Fruit fly (Drosophila melanogaster): Measurements from ENCODE around the gene CG43220.

CG43220 gene

DNA sequence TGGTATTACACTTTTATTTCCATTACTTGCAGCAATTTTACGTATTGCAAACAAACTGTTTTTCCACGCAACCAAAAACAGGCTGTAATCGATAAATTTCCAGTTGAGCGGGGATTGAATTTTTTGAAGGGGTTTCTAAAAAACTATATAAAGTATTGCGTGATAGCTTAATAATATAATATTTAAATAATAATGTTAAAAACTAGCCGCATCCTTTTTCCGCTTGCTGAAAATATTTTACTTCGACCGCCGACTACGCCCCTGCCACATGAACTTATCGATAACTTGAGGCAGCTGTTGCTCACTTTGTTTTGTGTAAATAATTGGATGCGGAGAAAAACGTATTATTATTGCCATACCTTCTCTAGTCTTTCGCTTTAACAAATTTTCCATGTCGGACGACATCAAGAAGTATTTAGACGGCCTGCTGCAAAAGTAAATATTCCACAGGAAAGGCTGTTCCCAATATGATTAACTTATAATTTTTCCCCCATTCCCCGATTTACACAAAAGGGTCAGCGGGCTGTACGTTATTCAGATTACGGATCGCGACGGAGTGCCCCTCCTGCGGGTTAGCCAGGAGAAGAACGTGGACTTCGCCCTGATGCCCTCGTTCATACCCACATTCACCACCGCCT, 5.3 kb upstream of the CG43220 start, which contains the start of the genes fws and Lamtor3:
Gene fws, minus strand, starts transcription at position 87 of the 638 bp plus-strand sequence.
Gene Lamtor3, plus strand, starts transcription at position 289 of the 638 bp plus-strand sequence.
- peak; percentile 97 for TF ChIP-seq CG31627 (GFP tag; optimal IDR thresholded peaks at IDR 0.05)
- peak; percentile 97 for TF ChIP-seq pdm3 (GFP tag; optimal IDR thresholded peaks at IDR 0.05)
- TF ChIP-seq topi (GFP tag; optimal IDR thresholded peaks at IDR 0.05) = peak; percentile 98
- peak; percentile 97 for TF ChIP-seq dsx (GFP tag; optimal IDR thresholded peaks at IDR 0.05; ENCODE audit: poor library complexity, severe bottlenecking)
- TF ChIP-seq Eip75B (GFP tag; optimal IDR thresholded peaks at IDR 0.05) = peak; percentile 94
- peak; percentile 98 for TF ChIP-seq lz (GFP tag; optimal IDR thresholded peaks at IDR 0.05)
- peak; percentile 100 for TF ChIP-seq CG32006 (GFP tag; optimal IDR thresholded peaks at IDR 0.05)
- TF ChIP-seq Eip93F (GFP tag; optimal IDR thresholded peaks at IDR 0.05) = peak; percentile 89
- peak; percentile 98 for TF ChIP-seq Hr4 (GFP tag; optimal IDR thresholded peaks at IDR 0.05)
- TF ChIP-seq Sox14 (GFP tag; optimal IDR thresholded peaks at IDR 0.05) = peak; percentile 98
- TF ChIP-seq OdsH (GFP tag; optimal IDR thresholded peaks at IDR 0.05) = peak; percentile 99
- TF ChIP-seq cyc (GFP tag; optimal IDR thresholded peaks at IDR 0.05) = peak; percentile 96
- TF ChIP-seq vri (GFP tag; optimal IDR thresholded peaks at IDR 0.05) = peak; percentile 95
- TF ChIP-seq CG16779 (tag; optimal IDR thresholded peaks at IDR 0.05) = peak; percentile 95
- peak; percentile 98 for TF ChIP-seq CG8319 (GFP tag; optimal IDR thresholded peaks at IDR 0.05)
- TF ChIP-seq CG9139 (GFP tag; optimal IDR thresholded peaks at IDR 0.05) = peak; percentile 94
- peak; percentile 99 for TF ChIP-seq CG8632 (GFP tag; optimal IDR thresholded peaks at IDR 0.05)
- peak; percentile 93 for TF ChIP-seq fd85E (GFP tag; optimal IDR thresholded peaks at IDR 0.05)
- peak; percentile 98 for TF ChIP-seq net (GFP tag; optimal IDR thresholded peaks at IDR 0.05)
- peak; percentile 100 for TF ChIP-seq eg (GFP tag; IDR thresholded peaks at IDR 0.05)
- TF ChIP-seq dac (GFP tag; optimal IDR thresholded peaks at IDR 0.05) = peak; percentile 99
- peak; percentile 97 for TF ChIP-seq CG1621 (tag; optimal IDR thresholded peaks at IDR 0.05)
- TF ChIP-seq salr (GFP tag; optimal IDR thresholded peaks at IDR 0.05) = peak; percentile 94 to 98
- TF ChIP-seq CG10631 (GFP tag; optimal IDR thresholded peaks at IDR 0.05) = peak; percentile 100
- TF ChIP-seq CG15336 (GFP tag; IDR thresholded peaks at IDR 0.05) = peak; percentile 99
- peak; percentile 99 for TF ChIP-seq Sox15 (GFP tag; optimal IDR thresholded peaks at IDR 0.05)
- peak; percentile 92 for TF ChIP-seq CG6808 (GFP tag; optimal IDR thresholded peaks at IDR 0.05)
- peak; percentile 100 for TF ChIP-seq CG6163 (GFP tag; IDR thresholded peaks at IDR 0.05)
- TF ChIP-seq Smox (GFP tag; optimal IDR thresholded peaks at IDR 0.05) = peak; percentile 96
- TF ChIP-seq CG8119 (GFP tag; IDR thresholded peaks at IDR 0.05) = peak; percentile 99
- peak; percentile 98 for TF ChIP-seq CG11902 (GFP tag; optimal IDR thresholded peaks at IDR 0.05)
- TF ChIP-seq acj6 (GFP tag; optimal IDR thresholded peaks at IDR 0.05) = peak; percentile 99
- TF ChIP-seq Lpt (GFP tag; optimal IDR thresholded peaks at IDR 0.05) = peak; percentile 99
- TF ChIP-seq CG3919 (GFP tag; optimal IDR thresholded peaks at IDR 0.05) = peak; percentile 99
- TF ChIP-seq CG10669 (GFP tag; optimal IDR thresholded peaks at IDR 0.05) = peak; percentile 99
- TF ChIP-seq fkh (GFP tag; optimal IDR thresholded peaks at IDR 0.05) = peak; percentile 95
- TF ChIP-seq esn (GFP tag; optimal IDR thresholded peaks at IDR 0.05) = peak; percentile 99
- peak; percentile 99 for TF ChIP-seq CG6276 (GFP tag; optimal IDR thresholded peaks at IDR 0.05)
- peak; percentile 97 for TF ChIP-seq spab (GFP tag; optimal IDR thresholded peaks at IDR 0.05)
- peak; percentile 87 to 93 for TF ChIP-seq ss (GFP tag; optimal IDR thresholded peaks at IDR 0.05)
- TF ChIP-seq CG11294 (GFP tag; IDR thresholded peaks at IDR 0.05) = peak; percentile 99
- TF ChIP-seq CG34406 (GFP tag; optimal IDR thresholded peaks at IDR 0.05) = peak; percentile 99
- peak; percentile 98 for TF ChIP-seq Met (GFP tag; optimal IDR thresholded peaks at IDR 0.05)
- TF ChIP-seq Hr39 (GFP tag; optimal IDR thresholded peaks at IDR 0.05) = peak; percentile 96
- TF ChIP-seq CG4318 (GFP tag; optimal IDR thresholded peaks at IDR 0.05) = peak; percentile 99
- TF ChIP-seq Ets96B (tag; optimal IDR thresholded peaks at IDR 0.05) = peak; percentile 99
- TF ChIP-seq Ets21C (GFP tag; optimal IDR thresholded peaks at IDR 0.05) = peak; percentile 92
- peak; percentile 97 for TF ChIP-seq svp (GFP tag)
- peak; percentile 37 for TF ChIP-seq Hr38 (GFP tag; optimal IDR thresholded peaks at IDR 0.05)
- peak; percentile 99 for TF ChIP-seq achi (GFP tag; optimal IDR thresholded peaks at IDR 0.05)
- TF ChIP-seq CG6854 (GFP tag; optimal IDR thresholded peaks at IDR 0.05) = peak; percentile 96

Data from whole organism, prepupa.